Worm (Caenorhabditis elegans) whole organism, mixed stage, embryonic: ENCODE measurements around the gene C44B11.1.

Experiments
- blmp-1 ChIP-seq: fragments of 150-350 bp; optimal IDR thresholded peaks from 2 replicates; lab custom pipeline; 2014; ENCODE audit warnings: missing biosample characterization, missing genetic modification characterization
- ceh-39 ChIP-seq: fragments of 150-350 bp; optimal IDR thresholded peaks from 2 replicates; lab custom pipeline; 2014; ENCODE audit warnings: missing biosample characterization, missing genetic modification characterization
- ceh-43 ChIP-seq: fragments of 200-800 bp; sonication (Bioruptor generic); optimal IDR thresholded peaks from 2 replicates; lab custom pipeline; 2018; ENCODE audit warnings: mild to moderate bottlenecking, missing genetic modification characterization, moderate library complexity, missing compliant biosample characterization
- ceh-83 ChIP-seq: fragments of 200-800 bp; sonication (Bioruptor generic); optimal IDR thresholded peaks from 2 replicates; lab custom pipeline; 2018; ENCODE audit warnings: mild to moderate bottlenecking, missing genetic modification characterization, missing compliant biosample characterization
- ces-1 ChIP-seq: fragments of 150-350 bp; optimal IDR thresholded peaks from 2 replicates; lab custom pipeline; 2014; ENCODE audit warnings: missing biosample characterization, missing genetic modification reagents, missing genetic modification characterization
- drap-1 ChIP-seq: fragments of 200-800 bp; sonication (Bioruptor generic); optimal IDR thresholded peaks from 3 replicates; lab custom pipeline; 2018; ENCODE audit warnings: mild to moderate bottlenecking, missing genetic modification characterization, missing compliant biosample characterization
- elt-1 ChIP-seq: sonication (generic microtip); optimal IDR thresholded peaks from 2 replicates; lab custom pipeline; 2017; ENCODE audit warnings: missing genetic modification characterization, mild to moderate bottlenecking, missing compliant biosample characterization, antibody characterized with exemption, moderate library complexity, borderline replicate concordance; ENCODE audit not compliant: insufficient read depth
- flh-1 ChIP-seq: fragments of 200-800 bp; sonication (Bioruptor generic); optimal IDR thresholded peaks from 2 replicates; lab custom pipeline; 2018; ENCODE audit warnings: mild to moderate bottlenecking, missing genetic modification characterization, moderate library complexity, missing compliant biosample characterization
- hlh-1 ChIP-seq: fragments of 150-350 bp; optimal IDR thresholded peaks from 2 replicates; lab custom pipeline; 2014; ENCODE audit warnings: missing biosample characterization, missing genetic modification reagents, missing genetic modification characterization
- lin-13 ChIP-seq: fragments of 150-350 bp; optimal IDR thresholded peaks from 2 replicates; lab custom pipeline; 2014; ENCODE audit warnings: missing biosample characterization, missing genetic modification characterization
- lin-32 ChIP-seq: fragments of 200-800 bp; sonication (Bioruptor generic); optimal IDR thresholded peaks from 2 replicates; lab custom pipeline; 2018; ENCODE audit warnings: mild to moderate bottlenecking, missing genetic modification characterization, missing compliant biosample characterization
- lsy-2 ChIP-seq: fragments of 150-350 bp; optimal IDR thresholded peaks from 2 replicates; lab custom pipeline; 2014; ENCODE audit warnings: missing biosample characterization, missing genetic modification characterization
- mep-1 ChIP-seq: fragments of 150-350 bp; optimal IDR thresholded peaks from 2 replicates; lab custom pipeline; 2017; ENCODE audit warnings: missing biosample characterization, missing genetic modification reagents, missing genetic modification characterization, inconsistent platforms
- mls-2 ChIP-seq: sonication (generic microtip); optimal IDR thresholded peaks from 2 replicates; lab custom pipeline; 2016; ENCODE audit warnings: mild to moderate bottlenecking, missing genetic modification characterization, moderate library complexity, missing compliant biosample characterization
- nhr-12 ChIP-seq: fragments of 150-350 bp; optimal IDR thresholded peaks from 2 replicates; lab custom pipeline; 2014; ENCODE audit warnings: missing biosample characterization, missing genetic modification characterization
- nhr-237 ChIP-seq: fragments of 150-350 bp; optimal IDR thresholded peaks from 2 replicates; lab custom pipeline; 2014; ENCODE audit warnings: missing biosample characterization, missing genetic modification characterization
- nhr-28 ChIP-seq: fragments of 150-350 bp; optimal IDR thresholded peaks from 2 replicates; lab custom pipeline; 2014; ENCODE audit warnings: missing biosample characterization, missing genetic modification characterization
- nhr-76 ChIP-seq: sonication (generic microtip); optimal IDR thresholded peaks from 2 replicates; lab custom pipeline; 2017; ENCODE audit warnings: missing biosample characterization, missing genetic modification characterization
- pha-4 ChIP-seq: fragments of 150-350 bp; optimal IDR thresholded peaks from 2 replicates; lab custom pipeline; 2018; ENCODE audit warnings: missing biosample characterization, missing genetic modification reagents, missing genetic modification characterization
- sem-2 ChIP-seq: fragments of 200-800 bp; sonication (Bioruptor generic); optimal IDR thresholded peaks from 2 replicates; lab custom pipeline; 2018; ENCODE audit warnings: mild to moderate bottlenecking, missing genetic modification characterization, missing compliant biosample characterization
- snpc-4 ChIP-seq: fragments of 150-350 bp; optimal IDR thresholded peaks from 2 replicates; lab custom pipeline; 2014; ENCODE audit warnings: missing biosample characterization, missing genetic modification characterization
- tbx-8 ChIP-seq: fragments of 200-800 bp; sonication (Bioruptor generic); optimal IDR thresholded peaks from 2 replicates; lab custom pipeline; 2018; ENCODE audit warnings: mild to moderate bottlenecking, missing genetic modification characterization, moderate library complexity, missing compliant biosample characterization
- unc-62 ChIP-seq: fragments of 150-350 bp; optimal IDR thresholded peaks from 2 replicates; lab custom pipeline; 2014; ENCODE audit warnings: missing biosample characterization, missing genetic modification reagents, missing genetic modification characterization
- zip-8 ChIP-seq: fragments of 150-350 bp; optimal IDR thresholded peaks from 2 replicates; lab custom pipeline; 2014; ENCODE audit warnings: missing biosample characterization, missing genetic modification characterization
- ztf-11 ChIP-seq: fragments of 150-350 bp; optimal IDR thresholded peaks from 2 replicates; lab custom pipeline; 2014; ENCODE audit warnings: missing biosample characterization, missing genetic modification characterization

C44B11.1 gene

ce11 chrIII:3116969-3117368 lies 38.1 kb upstream of the C44B11.1 start:
- TF ChIP-seq elt-1 (tag; lab: Kevin White, UChicago) (no peak), drap-1 (no peak), blmp-1 (no peak), zip-8 (tag; lab: Kevin White, UChicago) (no peak), nhr-76 (tag; lab: Kevin White, UChicago) (no peak), tbx-8 (GFP tag; lab: Kevin White, UChicago) (no peak), mep-1 (tag; lab: Kevin White, UChicago) (no peak), mls-2 (no peak), lsy-2 (no peak)
- TF ChIP-seq, all 35 proteins: peak for 0

ce11 chrIII:3119972-3120371 lies 35.1 kb upstream of the C44B11.1 start:
- TF ChIP-seq lin-32 (GFP tag; lab: Kevin White, UChicago): no peak
- TF ChIP-seq nhr-76 (tag; lab: Kevin White, UChicago): no peak
- no peak for TF ChIP-seq elt-1 (tag; lab: Kevin White, UChicago)
- no peak for TF ChIP-seq zip-8 (tag; lab: Kevin White, UChicago)
- no peak for TF ChIP-seq snpc-4 (tag; lab: Kevin White, UChicago)
- no peak for TF ChIP-seq lsy-2
- TF ChIP-seq hlh-1: no peak
- TF ChIP-seq, all 35 proteins: peak for 0

- TF ChIP-seq lin-13 (no peak), ztf-11 (tag; lab: Kevin White, UChicago) (no peak)
These were observed 30.8 kb upstream of the C44B11.1 start for ce11 chrIII:3124209-3124786.

- TF ChIP-seq nhr-28 (tag; lab: Kevin White, UChicago): no peak
- TF ChIP-seq unc-62 (GFP tag; lab: Kevin White, UChicago): no peak
- TF ChIP-seq nhr-12: no peak
- TF ChIP-seq pha-4: no peak
- TF ChIP-seq drap-1: no peak
- TF ChIP-seq ceh-83 (GFP tag; lab: Kevin White, UChicago): no peak
- TF ChIP-seq nhr-237 (tag; lab: Kevin White, UChicago): no peak
- no peak for TF ChIP-seq ceh-43
- no peak for TF ChIP-seq tbx-8 (GFP tag; lab: Kevin White, UChicago)
- TF ChIP-seq flh-1: no peak
These were observed 27.9 kb upstream of the C44B11.1 start, which contains the start of gene nipa-1 for ce11 chrIII:3127074-3127596. Gene nipa-1, minus strand, starts transcription at chrIII:3127124.

- TF ChIP-seq nhr-237 (tag; lab: Kevin White, UChicago): no peak
- no peak for TF ChIP-seq nhr-76 (tag; lab: Kevin White, UChicago)
- TF ChIP-seq ztf-11 (tag; lab: Kevin White, UChicago): no peak
- peak; percentile 33 for TF ChIP-seq mep-1 (tag; lab: Kevin White, UChicago)
- no peak for TF ChIP-seq tbx-8 (GFP tag; lab: Kevin White, UChicago)
- TF ChIP-seq lin-13: no peak
- TF ChIP-seq ceh-39 (tag; lab: Kevin White, UChicago): peak; percentile 32
- TF ChIP-seq sem-2 (GFP tag; lab: Kevin White, UChicago): no peak
These were observed 27.5 kb upstream of the C44B11.1 start for ce11 chrIII:3127613-3128012.

DNA sequence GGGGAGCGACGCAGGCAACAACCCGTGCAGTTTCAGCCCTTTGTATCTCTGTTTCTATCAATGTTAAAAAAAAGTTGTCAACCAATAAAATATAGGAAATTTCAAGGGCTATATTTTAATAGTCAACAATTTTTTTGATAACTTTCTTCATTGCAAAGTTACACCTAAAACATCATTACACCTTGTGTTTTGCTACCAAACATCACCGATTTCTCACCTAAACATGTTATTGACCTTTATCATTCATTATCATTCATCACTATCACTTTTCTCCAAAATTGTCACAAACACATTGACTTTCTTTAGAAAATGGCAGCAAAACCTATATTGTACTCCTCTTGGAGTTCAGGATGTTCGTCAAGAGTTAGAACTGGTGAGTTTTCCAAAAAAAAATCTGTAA lies 26.0 kb upstream of the C44B11.1 start, which contains the start of gene Y53G8B.1:
Y53G8B.1 (plus strand) TSS at position 242 of the 400 bp plus-strand sequence.
- TF ChIP-seq unc-62 (GFP tag; lab: Kevin White, UChicago) (no peak), nhr-237 (tag; lab: Kevin White, UChicago) (no peak), flh-1 (no peak), nhr-12 (no peak)

DNA sequence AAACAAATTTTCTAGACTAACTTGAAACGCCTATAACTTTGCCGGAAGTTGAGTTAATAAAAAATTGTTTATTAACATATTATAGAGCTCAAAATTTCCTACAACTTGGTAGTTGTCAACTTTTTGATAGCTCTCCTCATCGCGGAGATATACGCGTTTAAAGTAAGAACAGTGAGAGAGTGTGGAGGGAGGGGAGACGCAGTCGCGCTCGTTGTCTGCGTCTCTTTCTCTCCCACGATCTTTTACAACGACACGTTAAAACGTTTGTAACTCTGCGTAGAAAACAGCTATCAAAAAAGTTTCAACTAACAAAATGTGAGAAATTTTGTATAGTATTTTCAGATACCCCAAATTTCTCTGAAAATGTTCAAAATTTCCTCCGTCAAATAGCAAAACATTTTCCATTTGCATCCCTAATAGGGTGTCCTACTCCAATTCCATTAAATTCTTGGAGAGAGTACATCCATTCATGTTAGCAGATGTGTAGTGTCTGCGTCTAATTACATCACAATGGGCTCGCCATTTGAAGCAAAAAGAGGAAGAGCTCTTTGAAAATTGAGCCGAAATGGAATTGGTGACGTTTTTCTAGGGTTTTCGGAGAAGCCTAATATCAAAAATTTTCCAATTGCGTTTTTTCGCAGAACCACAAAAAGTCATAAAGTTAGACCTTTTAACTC lies 18.6 kb upstream of the C44B11.1 start:
- TF ChIP-seq ceh-43 (no peak), ces-1 (GFP tag; lab: Kevin White, UChicago) (peak; percentile 98)
- TF ChIP-seq, all 35 proteins: peak for 1
